Fruit fly (Drosophila melanogaster) whole organism, embryonic: Measurements from ENCODE around the gene CNMa.

Experiments used
- Adf1 ChIP-seq: fragments of 200-800 bp; sonication (Bioruptor generic); IDR thresholded peaks from 2 replicates; pipeline ENCODE4 v1.3.6; 2022; ENCODE audit warnings: missing biosample characterization, missing genetic modification characterization
- Bdp1 ChIP-seq: fragments of 200-800 bp; sonication (Bioruptor generic); optimal IDR thresholded peaks from 3 replicates; lab custom pipeline; 2016; ENCODE audit warnings: missing biosample characterization, missing genetic modification characterization
- Bteb2 ChIP-seq: fragments of 200-800 bp; sonication (Bioruptor generic); optimal IDR thresholded peaks from 2 replicates; lab custom pipeline; 2016; ENCODE audit warnings: missing biosample characterization, missing genetic modification characterization
- CG10274 ChIP-seq: fragments of 200-800 bp; sonication (Bioruptor generic); optimal IDR thresholded peaks from 3 replicates; lab custom pipeline; 2017; ENCODE audit warnings: missing biosample characterization, mild to moderate bottlenecking, missing genetic modification characterization
- CG11247 ChIP-seq: fragments of 200-800 bp; sonication (Bioruptor generic); IDR thresholded peaks from 2 replicates; pipeline ENCODE4 v1.3.6; 2022; ENCODE audit warnings: missing biosample characterization, missing genetic modification characterization
- CG1233 ChIP-seq: fragments of 200-800 bp; sonication (Bioruptor generic); optimal IDR thresholded peaks from 4 replicates; lab custom pipeline; 2018; ENCODE audit warnings: missing biosample characterization, mild to moderate bottlenecking, missing genetic modification characterization
- CG12659 ChIP-seq: fragments of 200-800 bp; sonication (Bioruptor generic); optimal IDR thresholded peaks from 3 replicates; lab custom pipeline; 2017; ENCODE audit warnings: mild to moderate bottlenecking, missing biosample characterization, missing genetic modification reagents, missing genetic modification characterization
- CG13424 ChIP-seq: fragments of 200-800 bp; sonication (Bioruptor generic); optimal IDR thresholded peaks from 2 replicates; lab custom pipeline; 2019; ENCODE audit warnings: missing biosample characterization, mild to moderate bottlenecking, missing genetic modification characterization, moderate library complexity
- CG13775 ChIP-seq: fragments of 200-800 bp; sonication (Bioruptor generic); optimal IDR thresholded peaks from 3 replicates; lab custom pipeline; 2017; ENCODE audit warnings: missing biosample characterization, mild to moderate bottlenecking, missing genetic modification characterization
- CG14050 ChIP-seq: fragments of 200-800 bp; sonication (Bioruptor generic); IDR thresholded peaks from 3 replicates; pipeline ENCODE4 v1.3.6; 2022; ENCODE audit warnings: missing biosample characterization, missing genetic modification characterization
- CG1602 ChIP-seq: fragments of 200-800 bp; sonication (Bioruptor generic); optimal IDR thresholded peaks from 3 replicates; lab custom pipeline; 2016; ENCODE audit warnings: missing biosample characterization, missing genetic modification characterization
- CG16863 ChIP-seq: fragments of 200-800 bp; sonication (Bioruptor generic); optimal IDR thresholded peaks from 3 replicates; lab custom pipeline; 2016; ENCODE audit warnings: missing biosample characterization, missing genetic modification characterization
- CG18011 ChIP-seq: fragments of 200-800 bp; sonication (Bioruptor generic); optimal IDR thresholded peaks from 2 replicates; lab custom pipeline; 2017; ENCODE audit warnings: missing biosample characterization, missing genetic modification characterization, mild to moderate bottlenecking, moderate library complexity, missing genotype
- CG18262 ChIP-seq: fragments of 200-800 bp; optimal IDR thresholded peaks from 3 replicates; lab custom pipeline; 2019; ENCODE audit warnings: missing biosample characterization, mild to moderate bottlenecking, missing genetic modification characterization, moderate library complexity
- CG31224 ChIP-seq: fragments of 200-800 bp; sonication (Bioruptor generic); IDR thresholded peaks from 2 replicates; pipeline ENCODE4 v1.3.6; 2022; ENCODE audit warnings: missing biosample characterization, missing genetic modification characterization
- CG3281 ChIP-seq: fragments of 200-800 bp; sonication (Bioruptor generic); optimal IDR thresholded peaks from 3 replicates; lab custom pipeline; 2017; ENCODE audit warnings: missing biosample characterization, mild to moderate bottlenecking, missing genetic modification characterization
- CG34376 ChIP-seq: fragments of 200-800 bp; sonication (Bioruptor generic); optimal IDR thresholded peaks from 2 replicates; lab custom pipeline; 2018; ENCODE audit warnings: missing biosample characterization, mild to moderate bottlenecking, missing genetic modification characterization
- CG3847 ChIP-seq: fragments of 200-800 bp; sonication (Bioruptor generic); IDR thresholded peaks from 2 replicates; pipeline ENCODE4 v1.3.6; 2022; ENCODE audit warnings: missing biosample characterization, missing genetic modification characterization
- CG4424 ChIP-seq: fragments of 200-800 bp; sonication (Bioruptor generic); optimal IDR thresholded peaks from 3 replicates; lab custom pipeline; 2016; ENCODE audit warnings: missing biosample characterization, missing genetic modification characterization
- CG8388 ChIP-seq: fragments of 200-800 bp; sonication (Bioruptor generic); optimal IDR thresholded peaks from 2 replicates; lab custom pipeline; 2019; ENCODE audit warnings: missing biosample characterization, mild to moderate bottlenecking, missing genetic modification characterization, moderate library complexity
- CG9727 ChIP-seq: fragments of 200-800 bp; sonication (Bioruptor generic); optimal IDR thresholded peaks from 3 replicates; lab custom pipeline; 2017; ENCODE audit warnings: missing biosample characterization, mild to moderate bottlenecking, missing genetic modification characterization
- CG9932 ChIP-seq: fragments of 200-800 bp; sonication (Bioruptor generic); IDR thresholded peaks from 2 replicates; pipeline ENCODE4 v1.3.6; 2022; ENCODE audit warnings: missing biosample characterization, missing genetic modification characterization
- CTCF ChIP-seq: fragments of 200-800 bp; sonication (Bioruptor generic); optimal IDR thresholded peaks from 2 replicates; lab custom pipeline; 2017; ENCODE audit warnings: missing biosample characterization, mild to moderate bottlenecking, missing genetic modification characterization, moderate library complexity
- D ChIP-seq, 2 experiments: fragments of 200-800 bp in 1 of 2; fragments of >200 bp in 1 of 2; sonication (Bioruptor generic) in 1 of 2; optimal IDR thresholded peaks; 2 replicates in 1 of 2; 3 replicates in 1 of 2; lab custom pipeline; 2017; ENCODE audit warnings: mild to moderate bottlenecking in 1 of 2, missing biosample characterization in 1 of 2, missing genetic modification characterization in 1 of 2, missing genetic modification reagents in 1 of 2
- Dref ChIP-seq: fragments of 200-800 bp; sonication (Bioruptor generic); IDR thresholded peaks from 2 replicates; pipeline ENCODE4 v1.3.6; 2022; ENCODE audit warnings: missing biosample characterization, missing genetic modification characterization
- E2f1 ChIP-seq: fragments of 200-800 bp; sonication (Bioruptor generic); IDR thresholded peaks from 2 replicates; pipeline ENCODE4 v1.3.6; 2022; ENCODE audit warnings: missing biosample characterization, missing genetic modification characterization
- HHEX ChIP-seq: fragments of 200-800 bp; sonication (Bioruptor generic); optimal IDR thresholded peaks from 3 replicates; lab custom pipeline; 2017; ENCODE audit warnings: missing biosample characterization, mild to moderate bottlenecking, missing genetic modification characterization, missing genetic modification reagents
- Hr78 ChIP-seq, 2 experiments: fragments of 200-800 bp in 1 of 2; fragments of >200 bp in 1 of 2; sonication (Bioruptor generic) in 1 of 2; optimal IDR thresholded peaks; 2 replicates each; lab custom pipeline; 2017 to 2019; ENCODE audit warnings: missing biosample characterization in 2 of 2, missing genetic modification characterization in 2 of 2, mild to moderate bottlenecking in 1 of 2, moderate library complexity in 1 of 2
- MTF-1 ChIP-seq: fragments of 200-800 bp; sonication (Bioruptor generic); optimal IDR thresholded peaks from 2 replicates; lab custom pipeline; 2018; ENCODE audit warnings: missing biosample characterization, mild to moderate bottlenecking, missing genetic modification characterization, borderline replicate concordance
- NfI ChIP-seq: fragments of 200-800 bp; sonication (Bioruptor generic); optimal IDR thresholded peaks from 3 replicates; lab custom pipeline; 2018; ENCODE audit warnings: missing biosample characterization, mild to moderate bottlenecking, missing genetic modification characterization, moderate library complexity
- Poxn ChIP-seq: fragments of 200-800 bp; sonication (Bioruptor generic); IDR thresholded peaks from 2 replicates; pipeline ENCODE4 v1.3.6; 2022; ENCODE audit warnings: missing biosample characterization, missing genetic modification characterization
- Rx ChIP-seq: fragments of 200-800 bp; sonication (Bioruptor generic); IDR thresholded peaks from 2 replicates; pipeline ENCODE4 v1.3.6; 2022; ENCODE audit warnings: missing biosample characterization, missing genetic modification characterization
- YL-1 ChIP-seq: fragments of 200-800 bp; sonication (Bioruptor generic); optimal IDR thresholded peaks from 3 replicates; lab custom pipeline; 2017; ENCODE audit warnings: missing biosample characterization, mild to moderate bottlenecking, missing genetic modification characterization
- cato ChIP-seq: fragments of 200-800 bp; sonication (Bioruptor generic); optimal IDR thresholded peaks from 2 replicates; lab custom pipeline; 2016; ENCODE audit warnings: missing biosample characterization, missing genetic modification characterization, borderline replicate concordance
- chn ChIP-seq: fragments of 200-800 bp; sonication (Bioruptor generic); optimal IDR thresholded peaks from 2 replicates; lab custom pipeline; 2016; ENCODE audit warnings: missing biosample characterization, missing genetic modification characterization
- dimm ChIP-seq: fragments of 200-800 bp; sonication (Bioruptor generic); IDR thresholded peaks from 2 replicates; pipeline ENCODE4 v1.3.6; 2022; ENCODE audit warnings: missing biosample characterization, missing genetic modification characterization
- dmrt11E ChIP-seq: fragments of 200-800 bp; sonication (Bioruptor generic); optimal IDR thresholded peaks from 3 replicates; lab custom pipeline; 2018; ENCODE audit warnings: missing biosample characterization, mild to moderate bottlenecking, missing genetic modification characterization, moderate library complexity
- dmrt99B ChIP-seq: fragments of 200-800 bp; sonication (Bioruptor generic); optimal IDR thresholded peaks from 2 replicates; lab custom pipeline; 2018; ENCODE audit warnings: missing biosample characterization, mild to moderate bottlenecking, missing genetic modification characterization, moderate library complexity
- exex ChIP-seq: fragments of 200-800 bp; sonication (Bioruptor generic); optimal IDR thresholded peaks from 4 replicates; lab custom pipeline; 2018; ENCODE audit warnings: missing biosample characterization, mild to moderate bottlenecking, missing genetic modification characterization, moderate library complexity
- fru ChIP-seq: fragments of >200 bp; optimal IDR thresholded peaks from 2 replicates; lab custom pipeline; 2017
- ftz-f1 ChIP-seq: fragments of 200-800 bp; sonication (Bioruptor generic); optimal IDR thresholded peaks from 2 replicates; lab custom pipeline; 2016; ENCODE audit warnings: missing biosample characterization, missing genetic modification characterization
- gcm2 ChIP-seq: fragments of 200-800 bp; sonication (Bioruptor generic); optimal IDR thresholded peaks from 2 replicates; lab custom pipeline; 2016; ENCODE audit warnings: missing biosample characterization, missing genetic modification characterization
- gro ChIP-seq: fragments of 200-800 bp; sonication (Bioruptor generic); optimal IDR thresholded peaks from 2 replicates; lab custom pipeline; 2016; ENCODE audit warnings: missing biosample characterization, missing genetic modification characterization
- h ChIP-seq: fragments of >200 bp; optimal IDR thresholded peaks from 2 replicates; lab custom pipeline; 2017
- jigr1 ChIP-seq: fragments of 200-800 bp; sonication (Bioruptor generic); IDR thresholded peaks from 3 replicates; pipeline ENCODE4 v1.3.6; 2022; ENCODE audit warnings: missing biosample characterization, missing genetic modification characterization
- odd ChIP-seq: fragments of 200-800 bp; sonication (Bioruptor generic); optimal IDR thresholded peaks from 2 replicates; lab custom pipeline; 2017; ENCODE audit warnings: missing biosample characterization, mild to moderate bottlenecking, missing genetic modification characterization
- tx ChIP-seq: fragments of 200-800 bp; sonication (Bioruptor generic); optimal IDR thresholded peaks from 2 replicates; lab custom pipeline; 2016; ENCODE audit warnings: missing biosample characterization, missing genetic modification characterization
- unc-4 ChIP-seq: fragments of 200-800 bp; sonication (Bioruptor generic); IDR thresholded peaks from 2 replicates; pipeline ENCODE4 v1.3.6; 2022; ENCODE audit warnings: missing biosample characterization, missing genetic modification characterization; ENCODE audit not compliant: partially characterized antibody
- unpg ChIP-seq: fragments of 200-800 bp; sonication (Bioruptor generic); optimal IDR thresholded peaks from 3 replicates; lab custom pipeline; 2018; ENCODE audit warnings: missing biosample characterization, mild to moderate bottlenecking, missing genetic modification characterization, moderate library complexity
- wor ChIP-seq: fragments of 200-800 bp; sonication (Bioruptor generic); IDR thresholded peaks from 2 replicates; pipeline ENCODE4 v1.3.6; 2022; ENCODE audit warnings: missing biosample characterization, missing genetic modification characterization

Gene CNMa

DNA sequence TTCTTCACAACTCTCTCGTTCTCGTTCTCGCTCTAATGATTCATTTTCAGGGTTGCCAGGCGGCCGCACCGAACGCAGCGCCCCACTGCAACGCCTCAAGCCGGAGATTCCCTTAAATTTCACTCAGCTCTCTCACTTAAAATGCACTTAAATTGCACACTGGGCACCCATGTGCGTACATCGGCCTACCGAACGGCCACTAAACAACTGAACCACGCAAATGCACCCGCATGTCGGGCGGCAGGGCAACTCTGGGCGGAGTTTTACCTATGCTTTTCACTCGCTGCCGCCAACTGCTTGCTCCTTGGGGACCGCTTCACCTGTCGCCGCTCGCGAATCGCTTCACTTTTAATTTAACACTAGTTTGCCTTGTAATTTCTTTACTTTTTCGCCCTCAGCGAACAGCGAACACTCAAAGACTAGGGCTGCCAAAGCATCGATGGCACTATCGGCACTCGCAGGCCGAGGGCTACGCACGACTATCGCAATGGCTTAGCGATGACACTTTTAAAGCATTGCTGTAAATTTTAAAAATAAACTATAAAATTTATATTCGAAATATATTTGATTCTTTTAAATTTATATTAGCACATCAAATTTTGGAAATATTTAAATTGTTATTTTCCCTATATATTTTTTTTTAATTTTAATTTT, 6.5 kb upstream of the CNMa start, which contains the start of gene Rap1 (continued):
- TF ChIP-seq CG34376 (GFP tag; lab: Kevin White, UChicago), result peak; percentile 54
- peak; percentile 60 for TF ChIP-seq HHEX (GFP tag; lab: Kevin White, UChicago)
- peak; percentile 52 for TF ChIP-seq CG1233 (GFP tag; lab: Kevin White, UChicago)
- peak; percentile 56 for TF ChIP-seq Dref
- no peak for TF ChIP-seq odd (GFP tag; lab: Kevin White, UChicago)
- TF ChIP-seq cato (GFP tag; lab: Kevin White, UChicago), result peak; percentile 37
- TF ChIP-seq CG16863 (GFP tag; lab: Kevin White, UChicago), result peak; percentile 25
- no peak for TF ChIP-seq D (optimal IDR thresholded peaks at IDR 0.05; lab: Kevin White, UChicago)
- peak; percentile 20 for TF ChIP-seq D (GFP tag; optimal IDR thresholded peaks at IDR 0.05; lab: Kevin White, UChicago)
- TF ChIP-seq gro, result peak; percentile 40
- TF ChIP-seq CTCF, result peak; percentile 4
- peak; percentile 70 for TF ChIP-seq E2f1 (GFP tag; lab: Robert Waterston, UW)
- peak; percentile 76 for TF ChIP-seq CG4424 (GFP tag; lab: Kevin White, UChicago)
- TF ChIP-seq jigr1 (GFP tag; lab: Robert Waterston, UW), result peak; percentile 78; the same call in 2 of the 3 replicates
- TF ChIP-seq h, result no peak
- peak; percentile 8 for TF ChIP-seq NfI (GFP tag; lab: Kevin White, UChicago)
- peak; percentile 77 for TF ChIP-seq CG18262
- TF ChIP-seq CG9932 (GFP tag; lab: Robert Waterston, UW), result peak; percentile 93
- TF ChIP-seq CG12659 (GFP tag; lab: Kevin White, UChicago), result peak; percentile 64
- peak; percentile 48 for TF ChIP-seq tx (GFP tag; lab: Kevin White, UChicago)
- peak; percentile 45 for TF ChIP-seq chn (GFP tag; lab: Kevin White, UChicago)
- TF ChIP-seq CG13424, result peak; percentile 33
- peak; percentile 15; the same call in 1 of the 2 replicates for TF ChIP-seq wor (GFP tag; lab: Robert Waterston, UW)
- peak; percentile 24 for TF ChIP-seq exex (tag; lab: Kevin White, UChicago)
- peak; percentile 46 for TF ChIP-seq Rx (GFP tag; lab: Robert Waterston, UW)
- peak; percentile 91 for TF ChIP-seq unc-4 (GFP tag; lab: Robert Waterston, UW)
- TF ChIP-seq CG3847 (GFP tag; lab: Robert Waterston, UW), result peak; percentile 87
- peak; percentile 86 for TF ChIP-seq CG9727
- peak; percentile 19 for TF ChIP-seq Bdp1 (GFP tag; lab: Kevin White, UChicago)
- TF ChIP-seq CG1602, result peak; percentile 45
- peak; percentile 69 for TF ChIP-seq CG3281 (GFP tag; lab: Kevin White, UChicago)
- TF ChIP-seq dmrt11E, result peak; percentile 57
- TF ChIP-seq CG11247 (GFP tag; lab: Robert Waterston, UW), result peak; percentile 84
- TF ChIP-seq unpg (GFP tag; lab: Kevin White, UChicago), result no peak
- TF ChIP-seq CG8388 (GFP tag; lab: Kevin White, UChicago), result no peak
- peak; percentile 36 for TF ChIP-seq Adf1
- TF ChIP-seq Bteb2 (GFP tag; lab: Kevin White, UChicago), result no peak
- peak; percentile 66 for TF ChIP-seq CG31224
- peak; percentile 28; the same call in 2 of the 3 replicates for TF ChIP-seq CG14050 (GFP tag; lab: Robert Waterston, UW)
- no peak for TF ChIP-seq CG18011 (GFP tag; lab: Kevin White, UChicago)
- peak; percentile 38 for TF ChIP-seq ftz-f1 (GFP tag; lab: Kevin White, UChicago)
- TF ChIP-seq CG13775 (GFP tag; lab: Kevin White, UChicago), result peak; percentile 63
- TF ChIP-seq Hr78 (GFP tag; optimal IDR thresholded peaks at IDR 0.05; lab: Kevin White, UChicago), result no peak
- no peak for TF ChIP-seq dimm (GFP tag; lab: Robert Waterston, UW)
- peak; percentile 51 for TF ChIP-seq dmrt99B (tag; lab: Kevin White, UChicago)
- TF ChIP-seq Poxn (GFP tag; lab: Robert Waterston, UW), result 0 out of 2 replicates have a peak, but pooled peaks have one; percentile 26
- TF ChIP-seq gcm2 (GFP tag; lab: Kevin White, UChicago), result no peak
- TF ChIP-seq MTF-1 (GFP tag; lab: Kevin White, UChicago), result no peak
- peak; percentile 89 for TF ChIP-seq YL-1 (GFP tag; lab: Kevin White, UChicago)
- TF ChIP-seq fru, result no peak
- no peak for TF ChIP-seq CG10274
